Worm (Caenorhabditis elegans) whole organism, L1 larva: ENCODE data around the gene algn-11.
A peak's percentile ranks its signal among the peaks of the same experiment; 100 is the strongest.

Source experiments
- C16A3.4 ChIP-seq: fragments of 150-350 bp; optimal IDR thresholded peaks from 2 replicates; lab custom pipeline; 2014; ENCODE audit warnings: missing biosample characterization, missing genetic modification characterization
- Y116A8C.19 ChIP-seq: sonication (generic microtip); optimal IDR thresholded peaks from 2 replicates; lab custom pipeline; 2016; ENCODE audit warnings: missing compliant biosample characterization, missing genetic modification characterization, borderline replicate concordance
- alr-1 ChIP-seq: fragments of 200-800 bp; sonication (Bioruptor generic); optimal IDR thresholded peaks from 2 replicates; lab custom pipeline; 2018; ENCODE audit warnings: borderline replicate concordance, mild to moderate bottlenecking, missing genetic modification characterization, missing compliant biosample characterization
- aly-2 ChIP-seq: fragments of 150-350 bp; optimal IDR thresholded peaks from 2 replicates; lab custom pipeline; 2014; ENCODE audit warnings: missing biosample characterization, missing genetic modification characterization
- ama-1 ChIP-seq: fragments of 150-350 bp; optimal IDR thresholded peaks from 2 replicates; lab custom pipeline; 2014
- ceh-63 ChIP-seq: fragments of 200-800 bp; sonication (Bioruptor generic); optimal IDR thresholded peaks from 2 replicates; lab custom pipeline; 2018; ENCODE audit warnings: mild to moderate bottlenecking, missing genetic modification characterization, missing compliant biosample characterization
- ceh-8 ChIP-seq: fragments of 200-800 bp; sonication (Bioruptor generic); optimal IDR thresholded peaks from 2 replicates; lab custom pipeline; 2018; ENCODE audit warnings: mild to moderate bottlenecking, missing genetic modification characterization, moderate library complexity, missing compliant biosample characterization
- efl-1 ChIP-seq, 4 experiments: fragments of 150-350 bp; optimal IDR thresholded peaks in 3 of 4; peaks in 1 of 4; 1 replicate in 1 of 4; 2 replicates in 3 of 4; lab custom pipeline; 2014; ENCODE audit warnings: missing biosample characterization in 2 of 4, missing genetic modification characterization in 2 of 4, missing genetic modification reagents in 2 of 4
- elt-2 ChIP-seq: sonication (generic microtip); optimal IDR thresholded peaks from 2 replicates; lab custom pipeline; 2016; ENCODE audit warnings: missing genetic modification characterization, mild to moderate bottlenecking, inconsistent platforms, missing compliant biosample characterization, missing genetic modification reagents
- elt-3 ChIP-seq, 6 experiments: fragments of 150-350 bp in 1 of 6; sonication (generic microtip); optimal IDR thresholded peaks; 2 replicates each; lab custom pipeline; 2017 to 2018; ENCODE audit warnings: missing biosample characterization in 6 of 6, missing genetic modification characterization in 6 of 6, inconsistent platforms in 1 of 6
- grh-1 ChIP-seq: fragments of 200-800 bp; sonication (Bioruptor generic); IDR thresholded peaks from 2 replicates; pipeline ENCODE4 v1.3.6; 2022; ENCODE audit warnings: missing genetic modification reagents, missing genetic modification characterization, missing compliant biosample characterization
- lin-13 ChIP-seq: fragments of 150-350 bp; optimal IDR thresholded peaks from 2 replicates; lab custom pipeline; 2014; ENCODE audit warnings: missing biosample characterization, missing genetic modification reagents, missing genetic modification characterization
- lin-14 ChIP-seq: fragments of 200-800 bp; sonication (Bioruptor generic); optimal IDR thresholded peaks from 2 replicates; lab custom pipeline; 2018; ENCODE audit warnings: mild to moderate bottlenecking, missing genetic modification characterization, moderate library complexity, missing compliant biosample characterization
- lin-15B ChIP-seq: fragments of 150-350 bp; sonication (generic microtip); optimal IDR thresholded peaks from 3 replicates; lab custom pipeline; 2014; ENCODE audit warnings: missing biosample characterization, missing genetic modification characterization
- lin-35 ChIP-seq, 2 experiments: fragments of 150-350 bp; optimal IDR thresholded peaks; 2 replicates each; lab custom pipeline; 2014; ENCODE audit warnings: missing biosample characterization in 2 of 2, missing genetic modification characterization in 2 of 2, missing genetic modification reagents in 2 of 2
- lsy-2 ChIP-seq, 2 experiments: fragments of 150-350 bp; optimal IDR thresholded peaks; 2 replicates each; lab custom pipeline; 2014; ENCODE audit warnings: missing biosample characterization in 2 of 2, missing genetic modification characterization in 2 of 2
- nhr-11 ChIP-seq: fragments of 150-350 bp; optimal IDR thresholded peaks from 2 replicates; lab custom pipeline; 2014; ENCODE audit warnings: missing biosample characterization, missing genetic modification characterization
- nhr-12 ChIP-seq: sonication (generic microtip); optimal IDR thresholded peaks from 2 replicates; lab custom pipeline; 2017; ENCODE audit warnings: missing biosample characterization, missing genetic modification characterization
- nhr-20 ChIP-seq: sonication (generic microtip); optimal IDR thresholded peaks from 2 replicates; lab custom pipeline; 2016; ENCODE audit warnings: mild to moderate bottlenecking, missing genetic modification characterization, missing compliant biosample characterization
- nhr-237 ChIP-seq: fragments of 150-350 bp; optimal IDR thresholded peaks from 2 replicates; lab custom pipeline; 2014; ENCODE audit warnings: missing biosample characterization, missing genetic modification characterization
- nhr-47 ChIP-seq: sonication (generic microtip); optimal IDR thresholded peaks from 2 replicates; lab custom pipeline; 2016; ENCODE audit warnings: mild to moderate bottlenecking, missing genetic modification characterization, moderate library complexity, missing compliant biosample characterization
- nhr-71 ChIP-seq: sonication (generic microtip); optimal IDR thresholded peaks from 2 replicates; lab custom pipeline; 2016; ENCODE audit warnings: mild to moderate bottlenecking, missing genetic modification characterization, moderate library complexity, missing compliant biosample characterization
- nhr-77 ChIP-seq: fragments of 150-350 bp; optimal IDR thresholded peaks from 2 replicates; lab custom pipeline; 2014; ENCODE audit warnings: missing biosample characterization, missing genetic modification characterization
- nhr-85 ChIP-seq: sonication (generic microtip); peaks from one replicate; lab custom pipeline; 2016; ENCODE audit warnings: missing genetic modification characterization, inconsistent platforms, missing compliant biosample characterization
- nhr-90 ChIP-seq: sonication (generic microtip); optimal IDR thresholded peaks from 2 replicates; lab custom pipeline; 2016; ENCODE audit warnings: mild to moderate bottlenecking, missing genetic modification characterization, missing compliant biosample characterization; ENCODE audit not compliant: poor library complexity
- pax-3 ChIP-seq: fragments of 200-800 bp; sonication (Bioruptor generic); optimal IDR thresholded peaks from 2 replicates; lab custom pipeline; 2018; ENCODE audit warnings: mild to moderate bottlenecking, missing genetic modification characterization, moderate library complexity, missing compliant biosample characterization
- swsn-7 ChIP-seq: sonication (generic microtip); optimal IDR thresholded peaks from 2 replicates; lab custom pipeline; 2016; ENCODE audit warnings: missing genetic modification characterization, missing compliant biosample characterization
- tbx-2 ChIP-seq: sonication (generic microtip); optimal IDR thresholded peaks from 2 replicates; lab custom pipeline; 2016; ENCODE audit warnings: missing genetic modification characterization, missing compliant biosample characterization
- unc-30 ChIP-seq: sonication (generic microtip); optimal IDR thresholded peaks from 2 replicates; lab custom pipeline; 2017; ENCODE audit warnings: missing biosample characterization, missing genetic modification characterization
- xbp-1 ChIP-seq: sonication (generic microtip); optimal IDR thresholded peaks from 2 replicates; lab custom pipeline; 2016; ENCODE audit warnings: missing genetic modification characterization, missing compliant biosample characterization
- ztf-4 ChIP-seq: fragments of 150-350 bp; optimal IDR thresholded peaks from 2 replicates; lab custom pipeline; 2014; ENCODE audit warnings: missing biosample characterization, missing genetic modification characterization

algn-11 gene

ce11 chrIII:7331671-7332070 is 41.3 kb upstream of the algn-11 start:
- no peak for TF ChIP-seq pax-3 (tag; lab: Kevin White, UChicago)
- TF ChIP-seq nhr-85 (tag; lab: Kevin White, UChicago): peak; percentile 56
- TF ChIP-seq, all 84 proteins: peak for 1

- TF ChIP-seq nhr-47 (tag; lab: Kevin White, UChicago): no peak
- no peak for TF ChIP-seq elt-3 (tag; optimal IDR thresholded peaks at IDR 0.05; lab: Kevin White, UChicago)
- TF ChIP-seq efl-1 (optimal IDR thresholded peaks at IDR 0.05; lab: Kevin White, UChicago): no peak
- peak in 1 of 2 experiments; percentile 78 for TF ChIP-seq efl-1 (GFP tag; optimal IDR thresholded peaks at IDR 0.05 in 1 of 2; lab: Kevin White, UChicago)
- TF ChIP-seq aly-2 (tag; lab: Kevin White, UChicago): peak; percentile 22
- TF ChIP-seq ztf-4 (tag; lab: Kevin White, UChicago): peak; percentile 49
- TF ChIP-seq C16A3.4 (tag; lab: Kevin White, UChicago): peak; percentile 7
- TF ChIP-seq ama-1 (lab: Kevin White, UChicago): peak; percentile 79
- no peak for TF ChIP-seq nhr-20
- no peak for TF ChIP-seq unc-30 (tag; lab: Kevin White, UChicago)
- TF ChIP-seq lin-15B (tag; lab: Kevin White, UChicago): no peak
- peak; percentile 22 for TF ChIP-seq nhr-90 (tag; lab: Kevin White, UChicago)
- TF ChIP-seq nhr-12: no peak
- peak; percentile 11 for TF ChIP-seq elt-2 (tag; lab: Kevin White, UChicago)
- no peak for TF ChIP-seq lsy-2 (tag; optimal IDR thresholded peaks at IDR 0.05; lab: Kevin White, UChicago)
- TF ChIP-seq xbp-1 (tag; lab: Kevin White, UChicago): no peak
- TF ChIP-seq lin-35 (GFP tag; optimal IDR thresholded peaks at IDR 0.05; lab: Kevin White, UChicago): no peak
Measured at ce11 chrIII:7329155-7329732, 38.9 kb upstream of the algn-11 start, which contains the start of gene lab-2. Gene lab-2 (minus strand): TSS chrIII:7329607.

ce11 chrIII:7323331-7323730 is 33.0 kb upstream of the algn-11 start:
- TF ChIP-seq nhr-77 (tag; lab: Kevin White, UChicago) (no peak), lin-13 (GFP tag; lab: Kevin White, UChicago) (no peak)

ce11 chrIII:7322018-7322417 is 31.7 kb upstream of the algn-11 start:
- no peak for TF ChIP-seq grh-1 (GFP tag; lab: Robert Waterston, UW)
- peak; percentile 24 for TF ChIP-seq tbx-2 (tag; lab: Kevin White, UChicago)
- no peak for TF ChIP-seq nhr-237 (tag; lab: Kevin White, UChicago)
- no peak for TF ChIP-seq alr-1 (tag; lab: Kevin White, UChicago)
- TF ChIP-seq swsn-7 (tag; lab: Kevin White, UChicago): no peak
- peak; percentile 5 for TF ChIP-seq nhr-71 (tag; lab: Kevin White, UChicago)
- TF ChIP-seq lin-14 (GFP tag; lab: Kevin White, UChicago): peak; percentile 52
- TF ChIP-seq ztf-4 (tag; lab: Kevin White, UChicago): no peak
- no peak for TF ChIP-seq nhr-11 (tag; lab: Kevin White, UChicago)
- TF ChIP-seq lsy-2 (tag; optimal IDR thresholded peaks at IDR 0.05; lab: Kevin White, UChicago): peak in 1 of 2 experiments; percentile 12
- TF ChIP-seq ceh-63 (GFP tag; lab: Kevin White, UChicago): no peak
- peak; percentile 40 for TF ChIP-seq elt-2 (tag; lab: Kevin White, UChicago)
- TF ChIP-seq lin-35 (GFP tag; optimal IDR thresholded peaks at IDR 0.05; lab: Kevin White, UChicago): peak in 1 of 2 experiments; percentile 12
- TF ChIP-seq, all 84 proteins: peak for 6

ce11 chrIII:7319390-7319789 is 29.0 kb upstream of the algn-11 start, which contains the start of gene F56C9.8:
Gene F56C9.8 (minus strand): TSS chrIII:7319509.
- TF ChIP-seq efl-1 (optimal IDR thresholded peaks at IDR 0.05; lab: Kevin White, UChicago) (no peak), efl-1 (GFP tag; optimal IDR thresholded peaks at IDR 0.05 in 1 of 2; lab: Kevin White, UChicago) (peak in 1 of 2 experiments; percentile 90), elt-2 (tag; lab: Kevin White, UChicago) (no peak)

ce11 chrIII:7317354-7317753 is 27.0 kb upstream of the algn-11 start:
- TF ChIP-seq ceh-8 (GFP tag; lab: Kevin White, UChicago) (no peak), efl-1 (optimal IDR thresholded peaks at IDR 0.05; lab: Kevin White, UChicago) (no peak), efl-1 (GFP tag; optimal IDR thresholded peaks at IDR 0.05 in 1 of 2; lab: Kevin White, UChicago) (peak in 1 of 2 experiments; percentile 47), Y116A8C.19 (no peak)
